Worm (Caenorhabditis elegans) whole organism, L4 larva: ENCODE data around the gene irld-6.

Source experiments
- ZK337.2 ChIP-seq: fragments of 200-800 bp; sonication (Bioruptor generic); IDR thresholded peaks from 2 replicates; pipeline ENCODE4 v1.3.6; 2022; ENCODE audit warnings: missing genetic modification reagents, missing genetic modification characterization, missing compliant biosample characterization
- ama-1 ChIP-seq: fragments of 150-350 bp; optimal IDR thresholded peaks from 2 replicates; lab custom pipeline; 2014; ENCODE audit warnings: inconsistent platforms, mixed read lengths
- ceh-82 ChIP-seq: sonication (generic microtip); optimal IDR thresholded peaks from 2 replicates; lab custom pipeline; 2017; ENCODE audit warnings: missing biosample characterization, missing genetic modification characterization
- gei-8 ChIP-seq: fragments of 200-800 bp; sonication (Bioruptor generic); optimal IDR thresholded peaks from 2 replicates; lab custom pipeline; 2018; ENCODE audit warnings: mild to moderate bottlenecking, missing genetic modification characterization, missing compliant biosample characterization
- nhr-77 ChIP-seq: fragments of 150-350 bp; optimal IDR thresholded peaks from 2 replicates; lab custom pipeline; 2014; ENCODE audit warnings: missing biosample characterization, missing genetic modification characterization
- pqm-1 ChIP-seq: sonication (generic microtip); optimal IDR thresholded peaks from 2 replicates; lab custom pipeline; 2017; ENCODE audit warnings: missing biosample characterization, missing genetic modification characterization
- zip-11 ChIP-seq: fragments of 200-800 bp; sonication (Bioruptor generic); IDR thresholded peaks from 2 replicates; pipeline ENCODE4 v1.3.6; 2022; ENCODE audit warnings: missing genetic modification characterization, missing compliant biosample characterization
- ztf-11 ChIP-seq: fragments of 150-350 bp; optimal IDR thresholded peaks from 2 replicates; lab custom pipeline; 2014; ENCODE audit warnings: missing biosample characterization, missing genetic modification characterization

ce11 chrV:10713704-10714239 lies 42.8 kb downstream of the irld-6 start:
- TF ChIP-seq pqm-1 (tag; lab: Kevin White, UChicago) = no peak
- TF ChIP-seq gei-8 (GFP tag; lab: Kevin White, UChicago) = no peak
- no peak for TF ChIP-seq ZK337.2 (GFP tag; lab: Robert Waterston, UW)
- TF ChIP-seq ceh-82 (tag; lab: Kevin White, UChicago) = no peak
- no peak for TF ChIP-seq ama-1
- TF ChIP-seq ztf-11 (tag; lab: Kevin White, UChicago) = no peak
- TF ChIP-seq zip-11 (GFP tag; lab: Robert Waterston, UW) = no peak
- no peak for TF ChIP-seq nhr-77 (tag; lab: Kevin White, UChicago)
